Worm (Caenorhabditis elegans): ENCODE measurements around the gene poml-4.

poml-4 gene

DNA sequence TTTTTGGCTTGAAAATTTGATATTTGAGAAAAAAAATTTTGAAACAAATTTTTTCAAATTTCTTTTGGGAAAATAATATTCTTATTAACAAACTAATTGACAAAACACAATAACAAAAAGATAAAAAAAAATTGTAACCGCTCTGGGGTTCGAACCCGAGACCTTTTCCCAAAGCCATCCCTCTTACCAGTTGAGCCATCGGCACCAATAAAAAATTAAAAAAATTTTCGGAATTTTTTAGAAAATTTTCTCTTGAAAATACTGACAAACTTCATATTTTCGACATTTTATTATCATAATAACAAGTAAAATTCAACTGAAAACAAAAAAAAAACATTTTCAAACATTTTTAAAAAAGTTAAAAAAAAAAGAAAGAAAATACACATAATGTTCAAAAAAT, 18.8 kb upstream of the poml-4 start:
- TF ChIP-seq unc-39 (tag; optimal IDR thresholded peaks at IDR 0.05) = no peak
- TF ChIP-seq ceh-9 (tag; optimal IDR thresholded peaks at IDR 0.05) = no peak
- no peak for TF ChIP-seq tbx-2 (tag; optimal IDR thresholded peaks at IDR 0.05)
- TF ChIP-seq nhr-43 (tag; optimal IDR thresholded peaks at IDR 0.05; ENCODE audit: poor library complexity, severe bottlenecking) = no peak
- TF ChIP-seq mdl-1 (tag; optimal IDR thresholded peaks at IDR 0.05) = no peak
- TF ChIP-seq nhr-28 (tag; optimal IDR thresholded peaks at IDR 0.05) = no peak
- TF ChIP-seq lsy-12 (tag; optimal IDR thresholded peaks at IDR 0.05) = no peak
- no peak for TF ChIP-seq daf-12 (tag; optimal IDR thresholded peaks at IDR 0.05)
- no peak for TF ChIP-seq nhr-23 (tag; optimal IDR thresholded peaks at IDR 0.05)
- no peak for TF ChIP-seq sea-2 (GFP tag; optimal IDR thresholded peaks at IDR 0.05)
- no peak for TF ChIP-seq nhr-25 (tag; optimal IDR thresholded peaks at IDR 0.05)
- TF ChIP-seq nhr-76 (tag; optimal IDR thresholded peaks at IDR 0.05) = no peak
- TF ChIP-seq egl-27 (tag; optimal IDR thresholded peaks at IDR 0.05) = no peak
- TF ChIP-seq hmg-11 (tag; optimal IDR thresholded peaks at IDR 0.05) = no peak

DNA sequence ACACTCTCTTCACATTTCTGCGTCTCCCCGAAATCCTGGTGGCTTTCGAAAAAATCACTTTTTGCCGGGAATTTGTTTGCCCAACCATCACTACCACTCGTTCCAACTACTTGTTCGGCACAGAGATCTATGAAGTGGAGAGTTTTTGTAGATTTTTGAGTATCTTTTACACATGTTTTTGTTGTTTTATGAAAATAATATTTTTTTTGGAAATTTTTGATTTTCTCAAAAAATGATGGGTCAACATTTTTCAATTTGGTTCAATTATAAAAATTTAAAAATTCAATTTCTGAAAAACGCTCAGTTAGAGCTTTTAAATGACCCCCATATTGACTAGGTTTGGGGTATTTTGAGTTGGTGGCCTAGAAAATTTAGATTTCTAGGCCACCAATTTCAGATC, 15.2 kb upstream of the poml-4 start, which contains the start of gene Y51H7BR.7:
Gene Y51H7BR.7, minus strand, starts transcription at position 101 of the 400 bp plus-strand sequence.
- no peak for TF ChIP-seq fos-1 (tag; optimal IDR thresholded peaks at IDR 0.05)
- TF ChIP-seq pha-4 (tag; optimal IDR thresholded peaks at IDR 0.05) = peak; percentile 26
- TF ChIP-seq mdl-1 (tag; optimal IDR thresholded peaks at IDR 0.05) = no peak

DNA sequence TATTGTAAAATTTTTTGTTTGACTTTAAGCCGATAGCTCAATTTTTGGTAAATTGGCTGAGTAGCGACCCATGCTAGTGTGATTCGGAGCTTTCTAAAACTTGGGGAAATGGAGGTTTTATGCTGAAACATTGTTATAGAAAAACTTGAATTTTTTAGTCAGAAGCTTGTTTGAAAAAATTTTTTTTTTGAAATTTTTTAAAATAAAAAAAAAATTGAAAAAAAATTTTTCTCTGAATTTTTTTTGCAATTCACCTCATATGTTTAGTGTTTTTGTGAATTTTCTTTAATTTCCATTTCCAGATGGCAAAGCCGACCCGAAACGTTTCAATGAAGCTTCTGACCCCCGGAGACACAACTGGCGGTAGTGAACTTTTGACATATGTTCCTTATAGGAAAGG, 11.7 kb upstream of the poml-4 start, which contains the start of gene Y51H7BR.4:
Gene Y51H7BR.4, plus strand, starts transcription at position 301 of the 400 bp plus-strand sequence.
- no peak for TF ChIP-seq unc-39 (tag; optimal IDR thresholded peaks at IDR 0.05)
- TF ChIP-seq aly-2 (tag; optimal IDR thresholded peaks at IDR 0.05) = no peak
- TF ChIP-seq ztf-4 (tag; optimal IDR thresholded peaks at IDR 0.05) = no peak
- TF ChIP-seq pha-4 (tag; optimal IDR thresholded peaks at IDR 0.05) = no peak
- no peak for TF ChIP-seq skn-1 (tag; optimal IDR thresholded peaks at IDR 0.05)

DNA sequence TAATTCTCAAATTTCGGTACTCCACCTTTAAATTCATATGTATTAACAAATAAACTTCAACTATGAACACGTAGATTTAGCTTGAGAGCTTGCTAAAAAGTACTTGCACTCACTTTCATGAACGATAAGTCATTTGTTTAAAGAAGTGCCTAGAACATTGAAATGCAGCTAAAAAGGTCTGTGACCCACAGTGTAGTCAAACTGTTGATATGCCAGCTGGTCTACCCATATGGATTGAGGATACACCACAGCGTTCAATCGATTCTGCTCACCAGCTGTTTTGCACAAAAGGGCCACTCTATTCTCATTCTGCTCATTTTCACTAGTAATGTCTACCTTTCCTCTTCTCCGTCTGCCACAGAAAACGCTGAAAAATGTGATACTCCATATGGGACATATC, 4.8 kb upstream of the poml-4 start, which contains the start of gene fbxb-43:
Gene fbxb-43, plus strand, starts transcription at position 301 of the 400 bp plus-strand sequence.
- no peak for TF ChIP-seq R02D3.7 (tag; optimal IDR thresholded peaks at IDR 0.05)

DNA sequence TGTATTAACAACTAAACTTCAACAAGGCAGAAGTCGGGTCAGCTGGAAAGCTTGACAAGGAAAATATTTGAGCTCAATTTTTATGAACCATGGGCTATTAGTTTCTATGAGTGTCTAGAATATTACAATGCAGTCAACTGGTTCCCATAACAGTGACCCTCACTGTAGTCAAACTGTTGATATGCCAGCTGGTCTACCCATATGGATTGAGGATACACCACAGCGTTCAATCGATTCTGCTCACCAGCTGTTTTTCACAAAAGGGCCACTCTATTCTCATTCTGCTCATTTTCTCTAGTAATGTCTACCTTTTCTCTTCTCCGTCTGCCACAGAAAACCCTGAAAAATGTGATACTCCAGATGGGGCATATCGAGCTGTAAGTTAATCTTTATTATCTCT, 3.4 kb upstream of the poml-4 start, which contains the start of gene fbxb-42:
Gene fbxb-42, plus strand, starts transcription at position 301 of the 400 bp plus-strand sequence.
- TF ChIP-seq elt-3 (tag; optimal IDR thresholded peaks at IDR 0.05) = no peak
- no peak for TF ChIP-seq mdl-1 (tag; optimal IDR thresholded peaks at IDR 0.05)
- TF ChIP-seq nhr-76 (tag; optimal IDR thresholded peaks at IDR 0.05) = no peak
- no peak for TF ChIP-seq nhr-67 (tag; optimal IDR thresholded peaks at IDR 0.05)
- TF ChIP-seq mml-1 (tag; optimal IDR thresholded peaks at IDR 0.05) = no peak
- no peak for TF ChIP-seq snpc-4 (tag; optimal IDR thresholded peaks at IDR 0.05)
- TF ChIP-seq ceh-82 (tag; optimal IDR thresholded peaks at IDR 0.05) = no peak
- no peak for TF ChIP-seq egl-27 (tag; optimal IDR thresholded peaks at IDR 0.05)
- no peak for TF ChIP-seq nfya-1 (tag; optimal IDR thresholded peaks at IDR 0.05; ENCODE audit: insufficient read depth)
- TF ChIP-seq ama-1 (optimal IDR thresholded peaks at IDR 0.05) = no peak
- TF ChIP-seq ceh-28 (tag; optimal IDR thresholded peaks at IDR 0.05) = no peak
- no peak for TF ChIP-seq hmg-11 (tag; optimal IDR thresholded peaks at IDR 0.05)
- TF ChIP-seq ceh-16 (tag; optimal IDR thresholded peaks at IDR 0.05) = no peak

DNA sequence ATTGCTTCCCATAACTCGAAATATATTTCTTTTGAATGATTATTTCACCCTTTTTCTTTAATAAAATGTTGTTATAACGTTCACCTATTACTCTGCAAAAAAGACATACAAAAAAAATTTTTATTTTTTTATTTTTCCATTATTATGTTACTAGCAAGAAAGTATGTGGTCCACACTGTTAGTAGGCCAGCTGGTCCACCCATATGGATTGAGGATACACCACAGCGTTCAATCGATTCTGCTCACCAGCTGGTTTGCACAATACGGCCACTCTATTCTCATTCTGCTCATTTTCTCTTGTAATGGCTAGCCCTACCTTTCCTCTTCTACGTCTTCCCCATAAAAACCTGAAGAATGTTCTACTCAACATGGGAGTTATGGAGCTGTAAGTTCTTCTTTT, 2.1 kb upstream of the poml-4 start, which contains the start of gene fbxb-44:
Gene fbxb-44, plus strand, starts transcription at position 301 of the 400 bp plus-strand sequence.
- TF ChIP-seq zag-1 (tag; optimal IDR thresholded peaks at IDR 0.05) (no peak), egl-5 (tag; optimal IDR thresholded peaks at IDR 0.05) (no peak), nhr-11 (tag; optimal IDR thresholded peaks at IDR 0.05) (no peak), jun-1 (tag; optimal IDR thresholded peaks at IDR 0.05) (no peak), snpc-4 (tag; optimal IDR thresholded peaks at IDR 0.05) (no peak), elt-1 (tag; optimal IDR thresholded peaks at IDR 0.05) (no peak), nhr-23 (tag; optimal IDR thresholded peaks at IDR 0.05) (no peak), ceh-9 (tag; optimal IDR thresholded peaks at IDR 0.05) (no peak), pha-4 (tag; optimal IDR thresholded peaks at IDR 0.05) (no peak), tbx-2 (tag; optimal IDR thresholded peaks at IDR 0.05) (no peak), nhr-77 (tag; optimal IDR thresholded peaks at IDR 0.05) (no peak), nhr-43 (tag; optimal IDR thresholded peaks at IDR 0.05; ENCODE audit: poor library complexity, severe bottlenecking) (no peak)
